Fruit fly (Drosophila melanogaster): ENCODE data around the gene CG34355.
A peak's percentile ranks its signal among the peaks of the same experiment; 100 is the strongest.

CG34355 gene

DNA sequence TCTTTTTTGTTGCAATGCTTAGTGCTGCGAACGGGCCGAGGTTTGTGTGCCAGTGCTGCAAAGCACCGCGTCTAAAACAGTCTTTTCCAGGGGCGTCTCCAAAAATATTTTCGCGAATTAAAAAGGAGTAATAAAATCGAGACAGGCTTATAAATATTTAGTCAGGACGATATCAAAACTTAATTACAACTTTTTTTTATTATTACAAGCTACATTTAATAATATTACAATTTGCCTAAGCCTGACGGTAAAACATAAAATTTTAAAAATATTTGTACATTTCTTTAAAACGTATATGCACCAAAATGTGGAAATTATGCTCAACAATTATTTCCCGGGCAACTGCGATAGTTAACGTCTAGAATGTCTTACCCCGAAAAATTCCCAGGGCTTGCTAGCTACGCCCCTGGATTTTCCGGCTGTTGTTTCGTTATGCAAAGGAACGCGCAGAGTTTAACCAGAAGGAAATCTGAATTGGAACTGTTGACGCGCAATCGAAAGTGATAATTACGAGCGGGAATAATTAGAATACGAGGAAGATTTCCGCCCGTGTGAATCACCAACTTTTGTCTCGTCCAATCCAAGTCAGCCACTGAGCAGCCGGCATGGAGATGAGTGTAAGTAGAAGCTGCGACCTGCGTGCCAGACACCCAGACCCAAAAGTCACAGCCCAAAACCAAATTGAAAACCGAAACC lies 45.6 kb upstream of the CG34355 start, which contains the start of the genes PTPMT1 and Hrd3 (continued):
- peak in 1 of 3 experiments; percentile 99 for TF ChIP-seq lola (GFP tag; optimal IDR thresholded peaks at IDR 0.05)
- peak; percentile 95 for TF ChIP-seq gcm2 (GFP tag; optimal IDR thresholded peaks at IDR 0.05)
- TF ChIP-seq Meics (GFP tag; optimal IDR thresholded peaks at IDR 0.05) = peak; percentile 99
- TF ChIP-seq Xbp1 (GFP tag; optimal IDR thresholded peaks at IDR 0.05) = peak; percentile 99
- TF ChIP-seq sisA (GFP tag; IDR thresholded peaks at IDR 0.05) = peak; percentile 97
- TF ChIP-seq CG12391 (tag; optimal IDR thresholded peaks at IDR 0.05) = peak; percentile 99
- TF ChIP-seq sd (tag; optimal IDR thresholded peaks at IDR 0.05) = peak; percentile 96
- TF ChIP-seq CG10431 (GFP tag; optimal IDR thresholded peaks at IDR 0.05) = peak; percentile 93
- 0 out of 2 replicates have a peak, but pooled peaks have one; percentile 9 for TF ChIP-seq inv (GFP tag; IDR thresholded peaks at IDR 0.05; ENCODE audit: partially characterized antibody)
- TF ChIP-seq B-H1 (GFP tag; IDR thresholded peaks at IDR 0.05) = peak; percentile 92
- TF ChIP-seq sim (GFP tag; IDR thresholded peaks at IDR 0.05) = peak; percentile 89
- TF ChIP-seq tx (GFP tag; optimal IDR thresholded peaks at IDR 0.05) = peak; percentile 97
- peak; percentile 96 for TF ChIP-seq klu (GFP tag; IDR thresholded peaks at IDR 0.05)
- no peak for TF ChIP-seq Bgb (GFP tag; IDR thresholded peaks at IDR 0.05; ENCODE audit: partially characterized antibody)
- TF ChIP-seq Drgx (GFP tag; IDR thresholded peaks at IDR 0.05) = peak; percentile 93
- peak; percentile 99 for TF ChIP-seq CG18262 (tag; optimal IDR thresholded peaks at IDR 0.05)
- peak; percentile 97 for TF ChIP-seq cwo (GFP tag; optimal IDR thresholded peaks at IDR 0.05)
- peak; percentile 82 for TF ChIP-seq CG43689 (GFP tag; IDR thresholded peaks at IDR 0.05)
- TF ChIP-seq Doc3 (GFP tag; IDR thresholded peaks at IDR 0.05; ENCODE audit: partially characterized antibody) = no peak
- TF ChIP-seq CG15601 (tag; optimal IDR thresholded peaks at IDR 0.05) = peak; percentile 97
- peak; percentile 93 for TF ChIP-seq kah (GFP tag; optimal IDR thresholded peaks at IDR 0.05)
- peak; percentile 93 for TF ChIP-seq HLH3B (GFP tag; IDR thresholded peaks at IDR 0.05)
- peak; percentile 94 for TF ChIP-seq CG6254 (GFP tag; optimal IDR thresholded peaks at IDR 0.05)
- TF ChIP-seq CkIIα-i1 (GFP tag; IDR thresholded peaks at IDR 0.05) = peak; percentile 61; the same call in 1 of the 2 replicates
- peak; percentile 92 for TF ChIP-seq ap (GFP tag; IDR thresholded peaks at IDR 0.05)
- peak; percentile 98 for TF ChIP-seq CG17359 (tag; optimal IDR thresholded peaks at IDR 0.05)
- peak; percentile 98 for TF ChIP-seq slbo (GFP tag; IDR thresholded peaks at IDR 0.05)
- TF ChIP-seq Optix (GFP tag; IDR thresholded peaks at IDR 0.05) = peak; percentile 91
- no peak for TF ChIP-seq nerfin-2 (GFP tag; IDR thresholded peaks at IDR 0.05; ENCODE audit: partially characterized antibody)
- TF ChIP-seq CG17568 (GFP tag; optimal IDR thresholded peaks at IDR 0.05) = no peak
- TF ChIP-seq Adf1 (GFP tag; IDR thresholded peaks at IDR 0.05) = peak; percentile 79
- peak; percentile 96 for TF ChIP-seq CG13894 (tag; optimal IDR thresholded peaks at IDR 0.05)
- peak; percentile 88 for TF ChIP-seq ro (GFP tag; IDR thresholded peaks at IDR 0.05)
- peak; percentile 90 for TF ChIP-seq CG4282 (GFP tag; optimal IDR thresholded peaks at IDR 0.05)
- TF ChIP-seq CG13287 (GFP tag; IDR thresholded peaks at IDR 0.05; ENCODE audit: partially characterized antibody) = peak; percentile 24; the same call in 1 of the 2 replicates
- peak; percentile 92 for TF ChIP-seq Ets97D (GFP tag; optimal IDR thresholded peaks at IDR 0.05)
- peak; percentile 97 for TF ChIP-seq Asciz (GFP tag; optimal IDR thresholded peaks at IDR 0.05)
- TF ChIP-seq H2.0 (GFP tag; IDR thresholded peaks at IDR 0.05) = peak; percentile 89
- TF ChIP-seq lmd (GFP tag; IDR thresholded peaks at IDR 0.05) = peak; percentile 98
- peak; percentile 98 for TF ChIP-seq nerfin-1 (tag; optimal IDR thresholded peaks at IDR 0.05)
- TF ChIP-seq dmrt99B (tag; optimal IDR thresholded peaks at IDR 0.05) = peak; percentile 99
- peak; percentile 86 for TF ChIP-seq toy (GFP tag; IDR thresholded peaks at IDR 0.05)
- TF ChIP-seq vvl (GFP tag; IDR thresholded peaks at IDR 0.05) = peak; percentile 96
- TF ChIP-seq ash1 (GFP tag; optimal IDR thresholded peaks at IDR 0.05) = peak; percentile 71
- TF ChIP-seq CG3847 (GFP tag; IDR thresholded peaks at IDR 0.05) = peak; percentile 98
- TF ChIP-seq pum (GFP tag; optimal IDR thresholded peaks at IDR 0.05) = peak; percentile 98
- TF ChIP-seq CG7963 (GFP tag; IDR thresholded peaks at IDR 0.05; ENCODE audit: partially characterized antibody) = no peak
- TF ChIP-seq hkb (optimal IDR thresholded peaks at IDR 0.05) = peak; percentile 69
- TF ChIP-seq hkb (GFP tag; IDR thresholded peaks at IDR 0.05) = peak; percentile 96

All from whole organism, embryonic.